Fruit fly (Drosophila melanogaster) whole organism, embryonic: ENCODE data around the gene CG46026.

Experiments
- Asciz ChIP-seq: fragments of 200-800 bp; sonication (Bioruptor generic); optimal IDR thresholded peaks from 2 replicates; lab custom pipeline; 2017; ENCODE audit warnings: missing biosample characterization, mild to moderate bottlenecking, missing genetic modification characterization, missing genetic modification reagents
- CG1024 ChIP-seq: fragments of 200-800 bp; sonication (Bioruptor generic); IDR thresholded peaks from 2 replicates; pipeline ENCODE4 v1.3.6; 2022; ENCODE audit warnings: missing biosample characterization, missing genetic modification characterization
- CG10321 ChIP-seq: fragments of 200-800 bp; sonication (Bioruptor generic); IDR thresholded peaks from 2 replicates; pipeline ENCODE4 v1.3.6; 2022; ENCODE audit warnings: missing biosample characterization, missing genetic modification characterization
- CG11398 ChIP-seq: fragments of 200-800 bp; sonication (Bioruptor generic); optimal IDR thresholded peaks from 2 replicates; lab custom pipeline; 2016; ENCODE audit warnings: missing biosample characterization, missing genetic modification characterization
- CG12071 ChIP-seq: fragments of 200-800 bp; sonication (Bioruptor generic); optimal IDR thresholded peaks from 3 replicates; lab custom pipeline; 2018; ENCODE audit warnings: missing biosample characterization, mild to moderate bottlenecking, missing genetic modification characterization
- CG12391 ChIP-seq: fragments of 200-800 bp; sonication (Bioruptor generic); optimal IDR thresholded peaks from 3 replicates; lab custom pipeline; 2018; ENCODE audit warnings: missing biosample characterization, mild to moderate bottlenecking, missing genetic modification characterization, moderate library complexity
- CG15073 ChIP-seq: fragments of 200-800 bp; sonication (Bioruptor generic); optimal IDR thresholded peaks from 2 replicates; lab custom pipeline; 2016; ENCODE audit warnings: missing biosample characterization, missing genetic modification characterization
- CG17568 ChIP-seq: fragments of 200-800 bp; sonication (Bioruptor generic); optimal IDR thresholded peaks from 2 replicates; lab custom pipeline; 2018; ENCODE audit warnings: missing biosample characterization, mild to moderate bottlenecking, missing genetic modification characterization, moderate library complexity
- CG17802 ChIP-seq: fragments of 200-800 bp; sonication (Bioruptor generic); optimal IDR thresholded peaks from 2 replicates; lab custom pipeline; 2018; ENCODE audit warnings: missing biosample characterization, mild to moderate bottlenecking, missing genetic modification characterization, moderate library complexity
- CG17912 ChIP-seq: fragments of 200-800 bp; sonication (Bioruptor generic); optimal IDR thresholded peaks from 2 replicates; lab custom pipeline; 2018; ENCODE audit warnings: missing biosample characterization, mild to moderate bottlenecking, missing genetic modification characterization
- CG2199 ChIP-seq: fragments of 200-800 bp; sonication (Bioruptor generic); IDR thresholded peaks from 3 replicates; pipeline ENCODE4 v1.3.6; 2022; ENCODE audit warnings: missing biosample characterization, missing genetic modification characterization
- CG31224 ChIP-seq: fragments of 200-800 bp; sonication (Bioruptor generic); IDR thresholded peaks from 2 replicates; pipeline ENCODE4 v1.3.6; 2022; ENCODE audit warnings: missing biosample characterization, missing genetic modification characterization
- CG3163 ChIP-seq: fragments of 200-800 bp; sonication (Bioruptor generic); optimal IDR thresholded peaks from 3 replicates; lab custom pipeline; 2016; ENCODE audit warnings: missing biosample characterization, missing genetic modification characterization
- CG3838 ChIP-seq: fragments of 200-800 bp; sonication (Bioruptor generic); optimal IDR thresholded peaks from 3 replicates; lab custom pipeline; 2016; ENCODE audit warnings: missing biosample characterization, missing genetic modification characterization
- CG3995 ChIP-seq: fragments of 200-800 bp; sonication (Bioruptor generic); optimal IDR thresholded peaks from 3 replicates; lab custom pipeline; 2016; ENCODE audit warnings: missing biosample characterization, missing genetic modification characterization
- CG6254 ChIP-seq: fragments of 200-800 bp; sonication (Bioruptor generic); optimal IDR thresholded peaks from 3 replicates; lab custom pipeline; 2017; ENCODE audit warnings: mild to moderate bottlenecking, missing biosample characterization, missing genetic modification reagents, missing genetic modification characterization
- CG6689 ChIP-seq: fragments of 200-800 bp; sonication (Bioruptor generic); IDR thresholded peaks from 2 replicates; pipeline ENCODE4 v1.3.6; 2022; ENCODE audit warnings: missing biosample characterization, missing genetic modification characterization
- CG7928 ChIP-seq: fragments of 200-800 bp; sonication (Bioruptor generic); optimal IDR thresholded peaks from 2 replicates; lab custom pipeline; 2017; ENCODE audit warnings: missing biosample characterization, mild to moderate bottlenecking, missing genetic modification characterization
- Chrac-16 ChIP-seq: fragments of 200-800 bp; sonication (Bioruptor generic); optimal IDR thresholded peaks from 3 replicates; lab custom pipeline; 2016; ENCODE audit warnings: missing biosample characterization, missing genetic modification characterization
- D19B ChIP-seq: fragments of 200-800 bp; sonication (Bioruptor generic); optimal IDR thresholded peaks from 2 replicates; lab custom pipeline; 2017; ENCODE audit warnings: missing biosample characterization, mild to moderate bottlenecking, missing genetic modification characterization
- Elba2 ChIP-seq: fragments of 200-800 bp; sonication (Bioruptor generic); optimal IDR thresholded peaks from 3 replicates; lab custom pipeline; 2016; ENCODE audit warnings: missing biosample characterization, missing genetic modification characterization
- GATAe ChIP-seq: fragments of 200-800 bp; sonication (Bioruptor generic); conservative IDR thresholded peaks from 2 replicates; pipeline ENCODE4 v1.3.6; 2022; ENCODE audit warnings: missing biosample characterization, missing genetic modification characterization
- HLH54F ChIP-seq: fragments of 200-800 bp; sonication (Bioruptor generic); optimal IDR thresholded peaks from 3 replicates; lab custom pipeline; 2016; ENCODE audit warnings: missing biosample characterization, missing genetic modification characterization
- HmgD ChIP-seq: fragments of 200-800 bp; sonication (Bioruptor generic); optimal IDR thresholded peaks from 3 replicates; lab custom pipeline; 2016; ENCODE audit warnings: missing biosample characterization, missing genetic modification characterization
- Hmr ChIP-seq: fragments of 200-800 bp; sonication (Bioruptor generic); optimal IDR thresholded peaks from 3 replicates; lab custom pipeline; 2017; ENCODE audit warnings: mild to moderate bottlenecking, missing biosample characterization, missing genetic modification reagents, missing genetic modification characterization
- Poxn ChIP-seq: fragments of 200-800 bp; sonication (Bioruptor generic); IDR thresholded peaks from 2 replicates; pipeline ENCODE4 v1.3.6; 2022; ENCODE audit warnings: missing biosample characterization, missing genetic modification characterization
- Ptx1 ChIP-seq: fragments of 200-800 bp; sonication (Bioruptor generic); IDR thresholded peaks from 2 replicates; pipeline ENCODE4 v1.3.6; 2022; ENCODE audit warnings: missing biosample characterization, missing genetic modification characterization
- Six4 ChIP-seq: fragments of 200-800 bp; sonication (Bioruptor generic); optimal IDR thresholded peaks from 2 replicates; lab custom pipeline; 2016; ENCODE audit warnings: missing biosample characterization, missing genetic modification characterization
- Tbp ChIP-seq: fragments of >200 bp; optimal IDR thresholded peaks from 2 replicates; lab custom pipeline; 2018; ENCODE audit warnings: missing biosample characterization, missing genetic modification characterization
- Xrp1 ChIP-seq: fragments of 200-800 bp; sonication (Bioruptor generic); IDR thresholded peaks from 2 replicates; pipeline ENCODE4 v1.3.6; 2022; ENCODE audit warnings: missing biosample characterization, missing genetic modification characterization
- YL-1 ChIP-seq: fragments of 200-800 bp; sonication (Bioruptor generic); optimal IDR thresholded peaks from 3 replicates; lab custom pipeline; 2017; ENCODE audit warnings: missing biosample characterization, mild to moderate bottlenecking, missing genetic modification characterization
- ato ChIP-seq: fragments of 200-800 bp; sonication (Bioruptor generic); IDR thresholded peaks from 2 replicates; pipeline ENCODE4 v1.3.6; 2022; ENCODE audit warnings: missing biosample characterization, missing genetic modification characterization; ENCODE audit not compliant: partially characterized antibody
- bowl ChIP-seq: fragments of 200-800 bp; sonication (Bioruptor generic); IDR thresholded peaks from 2 replicates; pipeline ENCODE4 v1.3.6; 2022; ENCODE audit warnings: missing biosample characterization, missing genetic modification characterization
- br ChIP-seq: fragments of >200 bp; optimal IDR thresholded peaks from 2 replicates; lab custom pipeline; 2017
- caup ChIP-seq: fragments of 200-800 bp; sonication (Bioruptor generic); optimal IDR thresholded peaks from 3 replicates; lab custom pipeline; 2017; ENCODE audit warnings: missing biosample characterization, mild to moderate bottlenecking, missing genetic modification characterization, moderate library complexity; ENCODE audit not compliant: severe bottlenecking
- cg ChIP-seq: fragments of 200-800 bp; sonication (Bioruptor generic); optimal IDR thresholded peaks from 3 replicates; lab custom pipeline; 2019; ENCODE audit warnings: missing biosample characterization, mild to moderate bottlenecking, missing genetic modification characterization, moderate library complexity
- cwo ChIP-seq: fragments of 200-800 bp; sonication (Bioruptor generic); optimal IDR thresholded peaks from 3 replicates; lab custom pipeline; 2017; ENCODE audit warnings: missing biosample characterization, missing genetic modification characterization, mild to moderate bottlenecking, moderate library complexity, missing genetic modification reagents
- gem ChIP-seq: fragments of 200-800 bp; sonication (Bioruptor generic); optimal IDR thresholded peaks from 2 replicates; lab custom pipeline; 2019; ENCODE audit warnings: missing biosample characterization, mild to moderate bottlenecking, missing genetic modification characterization, moderate library complexity
- hb ChIP-seq: fragments of 200-800 bp; sonication (Bioruptor generic); IDR thresholded peaks from 3 replicates; pipeline ENCODE4 v1.3.6; 2022; ENCODE audit warnings: missing biosample characterization, missing genetic modification characterization; ENCODE audit not compliant: partially characterized antibody
- jing ChIP-seq: fragments of 200-800 bp; sonication (Bioruptor generic); optimal IDR thresholded peaks from 2 replicates; lab custom pipeline; 2018; ENCODE audit warnings: missing biosample characterization, mild to moderate bottlenecking, missing genetic modification characterization
- lov ChIP-seq, 2 experiments: fragments of 200-800 bp in 1 of 2; fragments of >200 bp in 1 of 2; sonication (Bioruptor generic) in 1 of 2; IDR thresholded peaks in 1 of 2; optimal IDR thresholded peaks in 1 of 2; 2 replicates in 1 of 2; 3 replicates in 1 of 2; pipeline versions ENCODE4 v1.3.6 to Lab custom; 2017 to 2022; ENCODE audit warnings: missing biosample characterization in 1 of 2, missing genetic modification characterization in 1 of 2
- pfk ChIP-seq: fragments of 200-800 bp; sonication (Bioruptor generic); optimal IDR thresholded peaks from 2 replicates; lab custom pipeline; 2018; ENCODE audit warnings: missing biosample characterization, mild to moderate bottlenecking, missing genetic modification characterization, moderate library complexity
- phol ChIP-seq: fragments of 200-800 bp; sonication (Bioruptor generic); optimal IDR thresholded peaks from 3 replicates; lab custom pipeline; 2018; ENCODE audit warnings: missing biosample characterization, mild to moderate bottlenecking, missing genetic modification characterization, moderate library complexity
- pros ChIP-seq: fragments of 200-800 bp; sonication (Bioruptor generic); optimal IDR thresholded peaks from 3 replicates; lab custom pipeline; 2019; ENCODE audit warnings: missing biosample characterization, mild to moderate bottlenecking, missing genetic modification characterization, moderate library complexity
- run ChIP-seq: fragments of 200-800 bp; sonication (Bioruptor generic); optimal IDR thresholded peaks from 3 replicates; lab custom pipeline; 2018; ENCODE audit warnings: missing biosample characterization, mild to moderate bottlenecking, missing genetic modification characterization
- sc ChIP-seq, 3 experiments: fragments of >200 bp in 2 of 3; fragments of 200-800 bp in 1 of 3; sonication (Bioruptor generic) in 1 of 3; optimal IDR thresholded peaks; 2 replicates in 2 of 3; 3 replicates in 1 of 3; lab custom pipeline; 2017; ENCODE audit warnings: mild to moderate bottlenecking in 1 of 3, missing biosample characterization in 1 of 3, missing genetic modification characterization in 1 of 3, missing genetic modification reagents in 1 of 3
- sens-2 ChIP-seq: fragments of 200-800 bp; sonication (Bioruptor generic); IDR thresholded peaks from 2 replicates; pipeline ENCODE4 v1.3.6; 2022; ENCODE audit warnings: missing biosample characterization, missing genetic modification characterization
- trh ChIP-seq: fragments of 200-800 bp; sonication (Bioruptor generic); optimal IDR thresholded peaks from 2 replicates; lab custom pipeline; 2016; ENCODE audit warnings: missing biosample characterization, missing genetic modification characterization
- vfl ChIP-seq: fragments of 200-800 bp; sonication (Bioruptor generic); optimal IDR thresholded peaks from 2 replicates; lab custom pipeline; 2016; ENCODE audit warnings: missing biosample characterization, missing genetic modification characterization
- vvl ChIP-seq: fragments of 200-800 bp; sonication (Bioruptor generic); IDR thresholded peaks from 2 replicates; pipeline ENCODE4 v1.3.6; 2022; ENCODE audit warnings: missing biosample characterization, missing genetic modification characterization
- z ChIP-seq: fragments of 200-800 bp; sonication (Bioruptor generic); IDR thresholded peaks from 3 replicates; pipeline ENCODE4 v1.3.6; 2022; ENCODE audit warnings: missing biosample characterization, missing genetic modification characterization

Gene CG46026

DNA sequence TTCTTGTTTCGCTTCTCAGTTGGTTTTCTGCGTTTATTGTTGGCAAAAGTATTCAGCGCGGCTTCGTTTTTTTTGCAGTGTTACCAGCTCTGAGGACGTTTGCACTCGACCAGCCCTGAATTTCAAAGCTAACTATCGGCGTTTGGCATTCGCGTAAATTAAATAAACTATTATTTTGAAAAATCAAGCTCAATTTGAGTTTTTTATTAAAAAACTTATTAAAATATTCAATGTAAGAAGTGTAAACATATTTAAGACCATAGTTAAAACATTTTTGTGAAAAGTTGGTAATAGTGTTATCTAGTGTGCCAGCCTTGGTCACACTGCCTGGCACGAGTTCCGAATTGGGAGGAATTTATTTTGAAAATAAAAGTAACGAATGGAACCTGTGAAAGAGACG, 39.1 kb downstream of the CG46026 start, which contains the start of the genes SmD2 and CG18048 (continued):
- no peak for TF ChIP-seq CG15073 (GFP tag; lab: Kevin White, UChicago)
- TF ChIP-seq CG31224: no peak
- peak; percentile 44 for TF ChIP-seq CG12391
- no peak for TF ChIP-seq lov (optimal IDR thresholded peaks at IDR 0.05; lab: Kevin White, UChicago)
- no peak for TF ChIP-seq lov (GFP tag; IDR thresholded peaks at IDR 0.05; lab: Robert Waterston, UW)
- no peak for TF ChIP-seq trh
- no peak for TF ChIP-seq caup (GFP tag; lab: Kevin White, UChicago)
- TF ChIP-seq jing (GFP tag; lab: Kevin White, UChicago): no peak
- no peak for TF ChIP-seq Asciz
- TF ChIP-seq CG17802: no peak
- no peak for TF ChIP-seq CG12071 (GFP tag; lab: Kevin White, UChicago)
- TF ChIP-seq pfk: no peak
- TF ChIP-seq CG3163 (GFP tag; lab: Kevin White, UChicago): no peak
- peak; percentile 73 for TF ChIP-seq phol (tag; lab: Kevin White, UChicago)
- TF ChIP-seq bowl (GFP tag; lab: Robert Waterston, UW): no peak
- TF ChIP-seq CG11398: no peak
- TF ChIP-seq gem (tag; lab: Kevin White, UChicago): peak; percentile 46
- no peak for TF ChIP-seq CG3838
- TF ChIP-seq Chrac-16 (GFP tag; lab: Kevin White, UChicago): peak; percentile 5
- no peak for TF ChIP-seq CG10321
- TF ChIP-seq CG3995 (GFP tag; lab: Kevin White, UChicago): peak; percentile 70
- peak; percentile 82 for TF ChIP-seq YL-1 (GFP tag; lab: Kevin White, UChicago)
- TF ChIP-seq CG2199: no peak
- no peak for TF ChIP-seq pros (GFP tag; lab: Kevin White, UChicago)
- TF ChIP-seq Hmr (GFP tag; lab: Kevin White, UChicago): no peak
- no peak for TF ChIP-seq CG17912 (GFP tag; lab: Kevin White, UChicago)
- TF ChIP-seq run (tag; lab: Kevin White, UChicago): no peak
- TF ChIP-seq ato: no peak
- no peak for TF ChIP-seq sc (optimal IDR thresholded peaks at IDR 0.05; lab: Kevin White, UChicago)
- no peak for TF ChIP-seq sc (GFP tag; optimal IDR thresholded peaks at IDR 0.05; lab: Kevin White, UChicago)
- TF ChIP-seq br (lab: Kevin White, UChicago): no peak
- TF ChIP-seq D19B (GFP tag; lab: Kevin White, UChicago): no peak
- TF ChIP-seq vfl (GFP tag; lab: Kevin White, UChicago): no peak
- TF ChIP-seq Elba2 (GFP tag; lab: Kevin White, UChicago): peak; percentile 91
- no peak for TF ChIP-seq Poxn (GFP tag; lab: Robert Waterston, UW)
- no peak for TF ChIP-seq vvl (GFP tag; lab: Robert Waterston, UW)
- TF ChIP-seq GATAe (GFP tag; lab: Robert Waterston, UW): no peak
- no peak for TF ChIP-seq Ptx1 (GFP tag; lab: Robert Waterston, UW)
- no peak for TF ChIP-seq cg
- TF ChIP-seq CG6689 (GFP tag; lab: Robert Waterston, UW): no peak
- no peak for TF ChIP-seq CG17568
- no peak for TF ChIP-seq Xrp1 (GFP tag; lab: Robert Waterston, UW)
- peak; percentile 93 for TF ChIP-seq CG7928
- TF ChIP-seq z: no peak
- TF ChIP-seq CG6254: peak; percentile 43
- no peak for TF ChIP-seq Six4 (GFP tag; lab: Kevin White, UChicago)
- no peak for TF ChIP-seq Tbp (GFP tag; lab: Kevin White, UChicago)
- TF ChIP-seq CG1024 (GFP tag; lab: Robert Waterston, UW): no peak
- no peak for TF ChIP-seq cwo (GFP tag; lab: Kevin White, UChicago)
- TF ChIP-seq sens-2 (GFP tag; lab: Robert Waterston, UW): no peak
- TF ChIP-seq hb (GFP tag; lab: Robert Waterston, UW): peak; percentile 57; the same call in 1 of the 3 replicates
- no peak for TF ChIP-seq HLH54F (GFP tag; lab: Kevin White, UChicago)
- no peak for TF ChIP-seq HmgD (GFP tag; lab: Kevin White, UChicago)
